Fruit fly (Drosophila melanogaster) whole organism, embryonic: ENCODE data around the gene CG14568.

ENCODE experiments used
- Adf1 ChIP-seq: fragments of 200-800 bp; sonication (Bioruptor generic); IDR thresholded peaks from 2 replicates; pipeline ENCODE4 v1.3.6; 2022; ENCODE audit warnings: missing biosample characterization, missing genetic modification characterization
- Asciz ChIP-seq: fragments of 200-800 bp; sonication (Bioruptor generic); optimal IDR thresholded peaks from 2 replicates; lab custom pipeline; 2017; ENCODE audit warnings: missing biosample characterization, mild to moderate bottlenecking, missing genetic modification characterization, missing genetic modification reagents
- CG1024 ChIP-seq: fragments of 200-800 bp; sonication (Bioruptor generic); IDR thresholded peaks from 2 replicates; pipeline ENCODE4 v1.3.6; 2022; ENCODE audit warnings: missing biosample characterization, missing genetic modification characterization
- CG11398 ChIP-seq: fragments of 200-800 bp; sonication (Bioruptor generic); optimal IDR thresholded peaks from 2 replicates; lab custom pipeline; 2016; ENCODE audit warnings: missing biosample characterization, missing genetic modification characterization
- CG11504 ChIP-seq: fragments of 200-800 bp; sonication (Bioruptor generic); optimal IDR thresholded peaks from 3 replicates; lab custom pipeline; 2019; ENCODE audit warnings: missing biosample characterization, mild to moderate bottlenecking, missing genetic modification characterization, moderate library complexity
- CG13123 ChIP-seq: fragments of 200-800 bp; sonication (Bioruptor generic); optimal IDR thresholded peaks from 2 replicates; lab custom pipeline; 2016; ENCODE audit warnings: missing biosample characterization, missing genetic modification characterization
- CG15073 ChIP-seq: fragments of 200-800 bp; sonication (Bioruptor generic); optimal IDR thresholded peaks from 2 replicates; lab custom pipeline; 2016; ENCODE audit warnings: missing biosample characterization, missing genetic modification characterization
- CG17802 ChIP-seq: fragments of 200-800 bp; sonication (Bioruptor generic); optimal IDR thresholded peaks from 2 replicates; lab custom pipeline; 2018; ENCODE audit warnings: missing biosample characterization, mild to moderate bottlenecking, missing genetic modification characterization, moderate library complexity
- CG2116 ChIP-seq: fragments of 200-800 bp; sonication (Bioruptor generic); optimal IDR thresholded peaks from 3 replicates; lab custom pipeline; 2018; ENCODE audit warnings: missing biosample characterization, mild to moderate bottlenecking, missing genetic modification characterization
- CG2889 ChIP-seq: fragments of 200-800 bp; sonication (Bioruptor generic); IDR thresholded peaks from 3 replicates; pipeline ENCODE4 v1.3.6; 2022; ENCODE audit warnings: missing biosample characterization, missing genetic modification characterization
- CG3407 ChIP-seq: fragments of 200-800 bp; sonication (Bioruptor generic); optimal IDR thresholded peaks from 2 replicates; lab custom pipeline; 2018; ENCODE audit warnings: missing biosample characterization, mild to moderate bottlenecking, missing genetic modification characterization
- CG4820 ChIP-seq: fragments of 200-800 bp; sonication (Bioruptor generic); optimal IDR thresholded peaks from 3 replicates; lab custom pipeline; 2016; ENCODE audit warnings: missing biosample characterization, missing genetic modification characterization
- CG6683 ChIP-seq: fragments of 200-800 bp; sonication (Bioruptor generic); optimal IDR thresholded peaks from 2 replicates; lab custom pipeline; 2017; ENCODE audit warnings: missing biosample characterization, mild to moderate bottlenecking, missing genetic modification characterization, missing genetic modification reagents
- Dll ChIP-seq: fragments of 200-800 bp; sonication (Bioruptor generic); IDR thresholded peaks from 4 replicates; pipeline ENCODE4 v1.3.6; 2022; ENCODE audit warnings: missing biosample characterization, missing genetic modification characterization; ENCODE audit not compliant: partially characterized antibody
- Dp ChIP-seq: fragments of 200-800 bp; sonication (Bioruptor generic); optimal IDR thresholded peaks from 2 replicates; lab custom pipeline; 2018; ENCODE audit warnings: missing biosample characterization, mild to moderate bottlenecking, missing genetic modification characterization, moderate library complexity
- Hr78 ChIP-seq, 2 experiments: fragments of 200-800 bp in 1 of 2; fragments of >200 bp in 1 of 2; sonication (Bioruptor generic) in 1 of 2; optimal IDR thresholded peaks; 2 replicates each; lab custom pipeline; 2017 to 2019; ENCODE audit warnings: missing biosample characterization in 2 of 2, missing genetic modification characterization in 2 of 2, mild to moderate bottlenecking in 1 of 2, moderate library complexity in 1 of 2
- MESR4 ChIP-seq: fragments of 200-800 bp; sonication (Bioruptor generic); optimal IDR thresholded peaks from 2 replicates; lab custom pipeline; 2018; ENCODE audit warnings: missing biosample characterization, mild to moderate bottlenecking, missing genetic modification characterization, moderate library complexity
- MTF-1 ChIP-seq: fragments of 200-800 bp; sonication (Bioruptor generic); optimal IDR thresholded peaks from 2 replicates; lab custom pipeline; 2018; ENCODE audit warnings: missing biosample characterization, mild to moderate bottlenecking, missing genetic modification characterization, borderline replicate concordance
- Neu2 ChIP-seq: fragments of 200-800 bp; sonication (Bioruptor generic); optimal IDR thresholded peaks from 3 replicates; lab custom pipeline; 2016; ENCODE audit warnings: missing biosample characterization, missing genetic modification characterization, borderline replicate concordance
- Opbp ChIP-seq: fragments of 200-800 bp; sonication (Bioruptor generic); IDR thresholded peaks from 3 replicates; pipeline ENCODE4 v1.3.6; 2022; ENCODE audit warnings: missing biosample characterization, missing genetic modification characterization; ENCODE audit not compliant: partially characterized antibody
- Rfx ChIP-seq: fragments of 200-800 bp; sonication (Bioruptor generic); IDR thresholded peaks from 2 replicates; pipeline ENCODE4 v1.3.6; 2022; ENCODE audit warnings: missing biosample characterization, missing genetic modification characterization
- Scr ChIP-seq: fragments of 200-800 bp; sonication (Bioruptor generic); IDR thresholded peaks from 2 replicates; pipeline ENCODE4 v1.3.6; 2022; ENCODE audit warnings: missing biosample characterization, missing genetic modification characterization; ENCODE audit not compliant: partially characterized antibody
- Trl ChIP-seq, 3 experiments: fragments of >200 bp in 2 of 3; fragments of 200-800 bp in 1 of 3; sonication (Bioruptor generic) in 1 of 3; optimal IDR thresholded peaks; 2 replicates in 1 of 3; 3 replicates in 2 of 3; lab custom pipeline; 2016 to 2017; ENCODE audit warnings: missing biosample characterization in 1 of 3, missing genetic modification characterization in 1 of 3
- abd-A ChIP-seq: fragments of 200-800 bp; sonication (Bioruptor generic); optimal IDR thresholded peaks from 3 replicates; lab custom pipeline; 2019; ENCODE audit warnings: missing biosample characterization, mild to moderate bottlenecking, missing genetic modification characterization, moderate library complexity
- br ChIP-seq: fragments of >200 bp; optimal IDR thresholded peaks from 2 replicates; lab custom pipeline; 2017
- chinmo ChIP-seq: fragments of 200-800 bp; sonication (Bioruptor generic); IDR thresholded peaks from 4 replicates; pipeline ENCODE4 v1.3.6; 2022; ENCODE audit warnings: missing biosample characterization, missing genetic modification characterization; ENCODE audit not compliant: partially characterized antibody
- chn ChIP-seq: fragments of 200-800 bp; sonication (Bioruptor generic); optimal IDR thresholded peaks from 2 replicates; lab custom pipeline; 2016; ENCODE audit warnings: missing biosample characterization, missing genetic modification characterization
- ci ChIP-seq: fragments of 200-800 bp; sonication (Bioruptor generic); IDR thresholded peaks from 3 replicates; pipeline ENCODE4 v1.3.6; 2022; ENCODE audit warnings: missing biosample characterization, missing genetic modification characterization
- crc ChIP-seq: fragments of 200-800 bp; sonication (Bioruptor generic); optimal IDR thresholded peaks from 2 replicates; lab custom pipeline; 2016; ENCODE audit warnings: missing biosample characterization, missing genetic modification characterization
- crol ChIP-seq: fragments of 200-800 bp; sonication (Bioruptor generic); IDR thresholded peaks from 2 replicates; pipeline ENCODE4 v1.3.6; 2022; ENCODE audit warnings: missing biosample characterization, missing genetic modification characterization
- da ChIP-seq: fragments of 200-800 bp; sonication (Bioruptor generic); optimal IDR thresholded peaks from 2 replicates; lab custom pipeline; 2016; ENCODE audit warnings: missing biosample characterization, missing genetic modification characterization
- dati ChIP-seq: fragments of 200-800 bp; sonication (Bioruptor generic); IDR thresholded peaks from 2 replicates; pipeline ENCODE4 v1.3.6; 2022; ENCODE audit warnings: missing biosample characterization, missing genetic modification characterization
- dmrt99B ChIP-seq: fragments of 200-800 bp; sonication (Bioruptor generic); optimal IDR thresholded peaks from 2 replicates; lab custom pipeline; 2018; ENCODE audit warnings: missing biosample characterization, mild to moderate bottlenecking, missing genetic modification characterization, moderate library complexity
- ewg ChIP-seq: fragments of 200-800 bp; sonication (Bioruptor generic); optimal IDR thresholded peaks from 3 replicates; lab custom pipeline; 2017; ENCODE audit warnings: mild to moderate bottlenecking, missing biosample characterization, missing genetic modification reagents, missing genetic modification characterization
- eyg ChIP-seq: fragments of 200-800 bp; sonication (Bioruptor generic); optimal IDR thresholded peaks from 3 replicates; lab custom pipeline; 2016; ENCODE audit warnings: missing biosample characterization, missing genetic modification characterization
- gem ChIP-seq: fragments of 200-800 bp; sonication (Bioruptor generic); optimal IDR thresholded peaks from 2 replicates; lab custom pipeline; 2019; ENCODE audit warnings: missing biosample characterization, mild to moderate bottlenecking, missing genetic modification characterization, moderate library complexity
- nerfin-1 ChIP-seq: fragments of 200-800 bp; sonication (Bioruptor generic); optimal IDR thresholded peaks from 3 replicates; lab custom pipeline; 2019; ENCODE audit warnings: missing biosample characterization, mild to moderate bottlenecking, missing genetic modification characterization, moderate library complexity
- oc ChIP-seq: fragments of 200-800 bp; sonication (Bioruptor generic); optimal IDR thresholded peaks from 2 replicates; lab custom pipeline; 2018; ENCODE audit warnings: missing biosample characterization, mild to moderate bottlenecking, missing genetic modification characterization, moderate library complexity
- odd ChIP-seq: fragments of 200-800 bp; sonication (Bioruptor generic); optimal IDR thresholded peaks from 2 replicates; lab custom pipeline; 2017; ENCODE audit warnings: missing biosample characterization, mild to moderate bottlenecking, missing genetic modification characterization
- p53 ChIP-seq: fragments of 200-800 bp; sonication (Bioruptor generic); optimal IDR thresholded peaks from 2 replicates; lab custom pipeline; 2016; ENCODE audit warnings: missing biosample characterization, missing genetic modification characterization
- peb ChIP-seq: fragments of 200-800 bp; sonication (Bioruptor generic); IDR thresholded peaks from 2 replicates; pipeline ENCODE4 v1.3.6; 2022; ENCODE audit warnings: missing biosample characterization, missing genetic modification characterization
- sens ChIP-seq: fragments of 200-800 bp; sonication (Bioruptor generic); peaks from one replicate; lab custom pipeline; 2016; ENCODE audit warnings: missing biosample characterization, missing genetic modification characterization
- sima ChIP-seq: fragments of 200-800 bp; sonication (Bioruptor generic); optimal IDR thresholded peaks from 2 replicates; lab custom pipeline; 2016; ENCODE audit warnings: missing biosample characterization, missing genetic modification characterization
- sr ChIP-seq: fragments of 200-800 bp; sonication (Bioruptor generic); IDR thresholded peaks from 3 replicates; pipeline ENCODE4 v1.3.6; 2022; ENCODE audit warnings: missing biosample characterization, missing genetic modification characterization
- stwl ChIP-seq: fragments of 200-800 bp; sonication (Bioruptor generic); optimal IDR thresholded peaks from 3 replicates; lab custom pipeline; 2018; ENCODE audit warnings: missing biosample characterization, mild to moderate bottlenecking, missing genetic modification characterization, moderate library complexity
- tap ChIP-seq: fragments of 200-800 bp; optimal IDR thresholded peaks from 3 replicates; lab custom pipeline; 2019; ENCODE audit warnings: missing biosample characterization, mild to moderate bottlenecking, missing genetic modification characterization, moderate library complexity
- wek ChIP-seq: fragments of 200-800 bp; sonication (Bioruptor generic); optimal IDR thresholded peaks from 3 replicates; lab custom pipeline; 2018; ENCODE audit warnings: missing biosample characterization, mild to moderate bottlenecking, missing genetic modification characterization, moderate library complexity
- zen2 ChIP-seq: fragments of 200-800 bp; sonication (Bioruptor generic); IDR thresholded peaks from 3 replicates; pipeline ENCODE4 v1.3.6; 2022; ENCODE audit warnings: missing biosample characterization, missing genetic modification characterization; ENCODE audit not compliant: partially characterized antibody

The CG14568 gene

dm6 chr3L:21769515-21769914 lies 36.2 kb upstream of the CG14568 start, which contains the start of gene CG7370:
Gene CG7370, plus strand, starts transcription at chr3L:21769815.
- TF ChIP-seq ewg (GFP tag; lab: Kevin White, UChicago) = peak; percentile 44
- peak; percentile 42; the same call in 1 of the 2 replicates for TF ChIP-seq crol (GFP tag; lab: Robert Waterston, UW)
- no peak for TF ChIP-seq Neu2
- TF ChIP-seq chinmo (GFP tag; lab: Robert Waterston, UW) = peak; percentile 10; the same call in 1 of the 4 replicates
- no peak for TF ChIP-seq da (GFP tag; lab: Kevin White, UChicago)
- no peak for TF ChIP-seq zen2 (GFP tag; lab: Robert Waterston, UW)
- no peak for TF ChIP-seq odd (GFP tag; lab: Kevin White, UChicago)
- TF ChIP-seq abd-A (tag; lab: Kevin White, UChicago) = peak; percentile 4
- TF ChIP-seq wek (GFP tag; lab: Kevin White, UChicago) = no peak
- peak; percentile 15 for TF ChIP-seq nerfin-1 (tag; lab: Kevin White, UChicago)
- TF ChIP-seq CG2889 (GFP tag; lab: Robert Waterston, UW) = no peak
- TF ChIP-seq gem = no peak
- peak in 1 of 2 experiments; percentile 4 for TF ChIP-seq Trl (optimal IDR thresholded peaks at IDR 0.05; lab: Kevin White, UChicago)
- TF ChIP-seq Trl (GFP tag; optimal IDR thresholded peaks at IDR 0.05; lab: Kevin White, UChicago) = no peak
- no peak for TF ChIP-seq dati
- TF ChIP-seq CG4820 (GFP tag; lab: Kevin White, UChicago) = no peak
- TF ChIP-seq Scr (GFP tag; lab: Robert Waterston, UW) = 0 out of 2 replicates have a peak, but pooled peaks have one; percentile 29
- TF ChIP-seq CG11504 (tag; lab: Kevin White, UChicago) = peak; percentile 74
- no peak for TF ChIP-seq CG11398
- peak; percentile 59 for TF ChIP-seq sens (GFP tag; lab: Kevin White, UChicago)
- no peak for TF ChIP-seq CG6683 (GFP tag; lab: Kevin White, UChicago)
- TF ChIP-seq crc (GFP tag; lab: Kevin White, UChicago) = no peak
- TF ChIP-seq dmrt99B (tag; lab: Kevin White, UChicago) = no peak
- no peak for TF ChIP-seq CG1024
- no peak for TF ChIP-seq tap (tag; lab: Kevin White, UChicago)

- no peak for TF ChIP-seq p53 (GFP tag; lab: Kevin White, UChicago)
- peak; percentile 83 for TF ChIP-seq sr
- TF ChIP-seq stwl (tag; lab: Kevin White, UChicago) = peak; percentile 24
- peak; percentile 46 for TF ChIP-seq oc (tag; lab: Kevin White, UChicago)
- no peak for TF ChIP-seq chn
- TF ChIP-seq CG17802 (tag; lab: Kevin White, UChicago) = peak; percentile 89
- TF ChIP-seq Hr78 (GFP tag; optimal IDR thresholded peaks at IDR 0.05; lab: Kevin White, UChicago) = peak in 1 of 2 experiments; percentile 53
- 0 out of 3 replicates have a peak, but pooled peaks have one; percentile 41 for TF ChIP-seq ci
These were observed 32.6 kb upstream of the CG14568 start for dm6 chr3L:21765931-21766330.

- no peak for TF ChIP-seq CG2116 (GFP tag; lab: Kevin White, UChicago)
- TF ChIP-seq sima (GFP tag; lab: Kevin White, UChicago) = no peak
- no peak for TF ChIP-seq br (lab: Kevin White, UChicago)
- no peak for TF ChIP-seq peb (GFP tag; lab: Robert Waterston, UW)
- no peak for TF ChIP-seq MESR4 (GFP tag; lab: Kevin White, UChicago)
- TF ChIP-seq CG17802 (tag; lab: Kevin White, UChicago) = no peak
- TF ChIP-seq Dll (GFP tag; lab: Robert Waterston, UW) = no peak
- no peak for TF ChIP-seq CG13123 (GFP tag; lab: Kevin White, UChicago)
- no peak for TF ChIP-seq MTF-1 (GFP tag; lab: Kevin White, UChicago)
- no peak for TF ChIP-seq Dp (GFP tag; lab: Kevin White, UChicago)
- no peak for TF ChIP-seq eyg (GFP tag; lab: Kevin White, UChicago)
- TF ChIP-seq CG15073 (GFP tag; lab: Kevin White, UChicago) = no peak
- TF ChIP-seq Asciz (GFP tag; lab: Kevin White, UChicago) = no peak
- TF ChIP-seq Adf1 = no peak
- TF ChIP-seq CG3407 (GFP tag; lab: Kevin White, UChicago) = no peak
- TF ChIP-seq Rfx = no peak
- TF ChIP-seq CG11398 = no peak
- no peak for TF ChIP-seq Opbp (GFP tag; lab: Robert Waterston, UW)
These were observed 23.6 kb upstream of the CG14568 start, which contains the start of gene CG14564 for dm6 chr3L:21756857-21757256. Gene CG14564, plus strand, starts transcription at chr3L:21757157.
